Worm (Caenorhabditis elegans): ENCODE data around the gene rab-33.

rab-33 gene

ce11 chrIII:10537003-10537402 lies 33.4 kb upstream of the rab-33 start:
- TF ChIP-seq aha-1 (tag) (peak; percentile 75), nhr-77 (tag; optimal IDR thresholded peaks at IDR 0.05) (no peak), ZK546.5 (tag; optimal IDR thresholded peaks at IDR 0.05) (no peak), T26A8.4 (GFP tag; IDR thresholded peaks at IDR 0.05) (0 out of 2 replicates have a peak, but pooled peaks have one; percentile 20), fkh-10 (GFP tag; optimal IDR thresholded peaks at IDR 0.05) (no peak), nhr-237 (tag; optimal IDR thresholded peaks at IDR 0.05) (no peak), ama-1 (optimal IDR thresholded peaks at IDR 0.05) (peak; percentile 67), nhr-111 (GFP tag; optimal IDR thresholded peaks at IDR 0.05) (peak; percentile 9)

ce11 chrIII:10536087-10536723 lies 32.6 kb upstream of the rab-33 start:
- no peak for TF ChIP-seq dve-1 (tag; optimal IDR thresholded peaks at IDR 0.05; ENCODE audit: insufficient read depth)
- TF ChIP-seq daf-16 (GFP tag; optimal IDR thresholded peaks at IDR 0.05), result no peak
- peak; percentile 11 for TF ChIP-seq daf-16 (tag; optimal IDR thresholded peaks at IDR 0.05)
- TF ChIP-seq gei-8 (GFP tag; optimal IDR thresholded peaks at IDR 0.05), result no peak
- TF ChIP-seq snpc-1.2 (GFP tag; IDR thresholded peaks at IDR 0.05), result no peak
- no peak for TF ChIP-seq ceh-20 (GFP tag; IDR thresholded peaks at IDR 0.05)
- TF ChIP-seq ctbp-1 (GFP tag; IDR thresholded peaks at IDR 0.05), result no peak
- TF ChIP-seq pha-4 (GFP tag; IDR thresholded peaks at IDR 0.05), result 0 out of 2 replicates have a peak, but pooled peaks have one; percentile 5
- TF ChIP-seq pha-4 (tag; optimal IDR thresholded peaks at IDR 0.05), result no peak
- TF ChIP-seq hlh-11 (tag; optimal IDR thresholded peaks at IDR 0.05), result peak; percentile 27
- no peak for TF ChIP-seq Y48G9A.11 (GFP tag; IDR thresholded peaks at IDR 0.05)
- TF ChIP-seq aha-1 (tag), result peak; percentile 71

- TF ChIP-seq snpc-1.2 (GFP tag; IDR thresholded peaks at IDR 0.05), result 0 out of 2 replicates have a peak, but pooled peaks have one; percentile 6
- no peak for TF ChIP-seq nhr-76 (tag; optimal IDR thresholded peaks at IDR 0.05)
Measured at ce11 chrIII:10535226-10535625, 31.6 kb upstream of the rab-33 start, which contains the start of gene hpd-1. hpd-1 (plus strand) TSS chrIII:10535526.

ce11 chrIII:10534191-10534590 lies 30.5 kb upstream of the rab-33 start:
- TF ChIP-seq ztf-7 (tag; optimal IDR thresholded peaks at IDR 0.05), result peak; percentile 32
- TF ChIP-seq hif-1 (tag; optimal IDR thresholded peaks at IDR 0.05), result peak in 1 of 2 experiments; percentile 97
- no peak for TF ChIP-seq tag-97 (GFP tag; IDR thresholded peaks at IDR 0.05)
- no peak for TF ChIP-seq zfp-2 (tag; optimal IDR thresholded peaks at IDR 0.05)
- peak; percentile 34 for TF ChIP-seq lin-13 (GFP tag; optimal IDR thresholded peaks at IDR 0.05)
- peak; percentile 69 for TF ChIP-seq mdt-29 (GFP tag; IDR thresholded peaks at IDR 0.05)
- peak; percentile 64; the same call in 1 of the 2 replicates for TF ChIP-seq arid-1 (GFP tag; conservative IDR thresholded peaks at IDR 0.05)
- TF ChIP-seq unc-39 (tag; optimal IDR thresholded peaks at IDR 0.05), result no peak
- TF ChIP-seq lim-7 (GFP tag; IDR thresholded peaks at IDR 0.05), result no peak
- no peak for TF ChIP-seq sdz-12 (GFP tag; optimal IDR thresholded peaks at IDR 0.05)
- TF ChIP-seq ceh-62 (tag; optimal IDR thresholded peaks at IDR 0.05), result no peak
- no peak for TF ChIP-seq nhr-25 (tag; optimal IDR thresholded peaks at IDR 0.05; ENCODE audit: borderline replicate concordance, insufficient read depth)
- TF ChIP-seq lsy-2 (tag; optimal IDR thresholded peaks at IDR 0.05), result no peak
- TF ChIP-seq set-16 (GFP tag; IDR thresholded peaks at IDR 0.05), result peak; percentile 71
- TF ChIP-seq daf-19 (GFP tag; conservative IDR thresholded peaks at IDR 0.05), result no peak
- TF ChIP-seq nhr-6 (tag; optimal IDR thresholded peaks at IDR 0.05), result no peak
- TF ChIP-seq D1046.2 (GFP tag; IDR thresholded peaks at IDR 0.05), result no peak
- TF ChIP-seq nhr-28 (tag; optimal IDR thresholded peaks at IDR 0.05), result peak; percentile 87
- TF ChIP-seq unc-130 (GFP tag; optimal IDR thresholded peaks at IDR 0.05), result no peak
- no peak for TF ChIP-seq daf-8 (GFP tag; IDR thresholded peaks at IDR 0.05)
- no peak for TF ChIP-seq F26F4.8 (GFP tag; conservative IDR thresholded peaks at IDR 0.05)
- no peak for TF ChIP-seq lin-39 (tag; optimal IDR thresholded peaks at IDR 0.05)
- TF ChIP-seq ZK337.2 (GFP tag; IDR thresholded peaks at IDR 0.05), result no peak
- TF ChIP-seq mdl-1 (tag; optimal IDR thresholded peaks at IDR 0.05), result peak; percentile 74 to 91
- TF ChIP-seq madf-9 (GFP tag; conservative IDR thresholded peaks at IDR 0.05), result peak; percentile 52; the same call in 1 of the 2 replicates
- no peak for TF ChIP-seq F10B5.3 (tag; optimal IDR thresholded peaks at IDR 0.05)
- no peak for TF ChIP-seq F49E8.2 (tag; optimal IDR thresholded peaks at IDR 0.05; ENCODE audit: borderline replicate concordance)
